Worm (Caenorhabditis elegans) whole organism, L4 larva: Measurements from ENCODE around the gene nhr-226.
"Not testable (repeated sequence)": the region's sequence is repeated elsewhere in the genome, so short reads cannot be mapped to it uniquely, and the experiment has no call there.

Source experiments
- D1046.2 ChIP-seq: fragments of 200-800 bp; sonication (Bioruptor generic); IDR thresholded peaks from 2 replicates; pipeline ENCODE4 v1.3.6; 2022; ENCODE audit warnings: missing genetic modification characterization, missing compliant biosample characterization
- F37D6.2 ChIP-seq: sonication (generic microtip); optimal IDR thresholded peaks from 2 replicates; lab custom pipeline; 2016; ENCODE audit warnings: mild to moderate bottlenecking, missing genetic modification characterization, missing compliant biosample characterization
- F49E8.2 ChIP-seq: sonication (generic microtip); optimal IDR thresholded peaks from 2 replicates; lab custom pipeline; 2016; ENCODE audit warnings: missing compliant biosample characterization, mild to moderate bottlenecking, missing genetic modification characterization, borderline replicate concordance
- Y105C5A.15 ChIP-seq: fragments of 200-800 bp; sonication (Bioruptor generic); IDR thresholded peaks from 2 replicates; pipeline ENCODE4 v1.3.6; 2022; ENCODE audit warnings: missing genetic modification characterization, missing compliant biosample characterization
- ZK546.5 ChIP-seq, 2 experiments: sonication (generic microtip); optimal IDR thresholded peaks; 2 replicates each; lab custom pipeline; 2017; ENCODE audit warnings: missing biosample characterization in 2 of 2, missing genetic modification characterization in 2 of 2
- aha-1 ChIP-seq: fragments of 150-350 bp; peaks from one replicate; lab custom pipeline; 2014; ENCODE audit warnings: missing biosample characterization, missing genetic modification characterization
- ama-1 ChIP-seq: fragments of 150-350 bp; optimal IDR thresholded peaks from 2 replicates; lab custom pipeline; 2014; ENCODE audit warnings: inconsistent platforms, mixed read lengths
- attf-4 ChIP-seq: sonication (generic microtip); optimal IDR thresholded peaks from 3 replicates; lab custom pipeline; 2017; ENCODE audit warnings: missing biosample characterization, missing genetic modification characterization
- ceh-20 ChIP-seq: fragments of 200-800 bp; sonication (Bioruptor generic); IDR thresholded peaks from 2 replicates; pipeline ENCODE4 v1.3.6; 2022; ENCODE audit warnings: missing genetic modification reagents, missing genetic modification characterization, missing compliant biosample characterization
- ceh-82 ChIP-seq: sonication (generic microtip); optimal IDR thresholded peaks from 2 replicates; lab custom pipeline; 2017; ENCODE audit warnings: missing biosample characterization, missing genetic modification characterization
- cey-2 ChIP-seq: sonication (generic microtip); optimal IDR thresholded peaks from 3 replicates; lab custom pipeline; 2017; ENCODE audit warnings: missing genetic modification characterization, mild to moderate bottlenecking, missing compliant biosample characterization, antibody characterized with exemption, borderline replicate concordance; ENCODE audit not compliant: insufficient read depth
- daf-16 ChIP-seq, 3 experiments: sonication (generic microtip); optimal IDR thresholded peaks; 2 replicates each; lab custom pipeline; 2016 to 2017; ENCODE audit warnings: missing genetic modification characterization in 3 of 3, missing genetic modification reagents in 3 of 3, mild to moderate bottlenecking in 2 of 3, missing compliant biosample characterization in 2 of 3, missing biosample characterization in 1 of 3, moderate library complexity in 1 of 3
- dmd-6 ChIP-seq: fragments of 200-800 bp; sonication (Bioruptor generic); IDR thresholded peaks from 2 replicates; pipeline ENCODE4 v1.3.6; 2022; ENCODE audit warnings: missing genetic modification reagents, missing genetic modification characterization, missing compliant biosample characterization
- dmd-8 ChIP-seq: fragments of 200-800 bp; sonication (Bioruptor generic); IDR thresholded peaks from 2 replicates; pipeline ENCODE4 v1.3.6; 2022; ENCODE audit warnings: missing genetic modification characterization, missing compliant biosample characterization
- dve-1 ChIP-seq: sonication (generic microtip); optimal IDR thresholded peaks from 2 replicates; lab custom pipeline; 2017; ENCODE audit warnings: antibody characterized with exemption, mild to moderate bottlenecking, missing genetic modification characterization, missing compliant biosample characterization; ENCODE audit not compliant: insufficient read depth
- egl-43 ChIP-seq: fragments of 200-800 bp; sonication (Bioruptor generic); IDR thresholded peaks from 2 replicates; pipeline ENCODE4 v1.3.6; 2022; ENCODE audit warnings: missing genetic modification reagents, missing genetic modification characterization, missing compliant biosample characterization
- gei-8 ChIP-seq: fragments of 200-800 bp; sonication (Bioruptor generic); optimal IDR thresholded peaks from 2 replicates; lab custom pipeline; 2018; ENCODE audit warnings: mild to moderate bottlenecking, missing genetic modification characterization, missing compliant biosample characterization
- jun-1 ChIP-seq: fragments of 150-350 bp; optimal IDR thresholded peaks from 2 replicates; lab custom pipeline; 2014; ENCODE audit warnings: missing biosample characterization, missing genetic modification reagents, missing genetic modification characterization
- lin-15B ChIP-seq: fragments of 150-350 bp; sonication (generic microtip); optimal IDR thresholded peaks from 3 replicates; lab custom pipeline; 2014; ENCODE audit warnings: missing biosample characterization, missing genetic modification characterization
- lin-29 ChIP-seq: fragments of 200-800 bp; sonication (Bioruptor generic); IDR thresholded peaks from 2 replicates; pipeline ENCODE4 v1.3.6; 2022; ENCODE audit warnings: missing genetic modification reagents, missing genetic modification characterization, missing compliant biosample characterization
- mep-1 ChIP-seq: fragments of 150-350 bp; sonication (generic microtip); optimal IDR thresholded peaks from 3 replicates; lab custom pipeline; 2014; ENCODE audit warnings: missing biosample characterization, missing genetic modification characterization
- nhr-10 ChIP-seq: fragments of 150-350 bp; optimal IDR thresholded peaks from 2 replicates; lab custom pipeline; 2014; ENCODE audit warnings: missing biosample characterization, missing genetic modification characterization
- nhr-102 ChIP-seq: sonication (generic microtip); optimal IDR thresholded peaks from 2 replicates; lab custom pipeline; 2016; ENCODE audit warnings: mild to moderate bottlenecking, missing genetic modification characterization, moderate library complexity, missing compliant biosample characterization
- nhr-28 ChIP-seq: fragments of 150-350 bp; optimal IDR thresholded peaks from 2 replicates; lab custom pipeline; 2014; ENCODE audit warnings: missing biosample characterization, missing genetic modification characterization
- nhr-6 ChIP-seq: fragments of 150-350 bp; optimal IDR thresholded peaks from 2 replicates; lab custom pipeline; 2014; ENCODE audit warnings: missing biosample characterization, missing genetic modification characterization
- php-3 ChIP-seq: fragments of 200-800 bp; sonication (Bioruptor generic); IDR thresholded peaks from 2 replicates; pipeline ENCODE4 v1.3.6; 2022; ENCODE audit warnings: missing genetic modification reagents, missing genetic modification characterization, missing compliant biosample characterization
- pqm-1 ChIP-seq: sonication (generic microtip); optimal IDR thresholded peaks from 2 replicates; lab custom pipeline; 2017; ENCODE audit warnings: missing biosample characterization, missing genetic modification characterization
- sdz-12 ChIP-seq: fragments of 200-800 bp; sonication (Bioruptor generic); optimal IDR thresholded peaks from 2 replicates; lab custom pipeline; 2018; ENCODE audit warnings: mild to moderate bottlenecking, missing genetic modification characterization, missing compliant biosample characterization
- set-16 ChIP-seq: fragments of 200-800 bp; sonication (Bioruptor generic); IDR thresholded peaks from 2 replicates; pipeline ENCODE4 v1.3.6; 2022; ENCODE audit warnings: missing genetic modification reagents, missing genetic modification characterization, missing compliant biosample characterization
- spr-3 ChIP-seq: fragments of 200-800 bp; sonication (Bioruptor generic); optimal IDR thresholded peaks from 2 replicates; lab custom pipeline; 2018; ENCODE audit warnings: mild to moderate bottlenecking, missing genetic modification characterization, missing compliant biosample characterization
- tra-1 ChIP-seq: fragments of 200-800 bp; sonication (Bioruptor generic); IDR thresholded peaks from 2 replicates; pipeline ENCODE4 v1.3.6; 2022; ENCODE audit warnings: missing genetic modification reagents, missing genetic modification characterization, missing compliant biosample characterization
- unc-39 ChIP-seq: sonication (generic microtip); optimal IDR thresholded peaks from 2 replicates; lab custom pipeline; 2017; ENCODE audit warnings: missing biosample characterization, missing genetic modification characterization
- zfp-2 ChIP-seq: sonication (generic microtip); optimal IDR thresholded peaks from 2 replicates; lab custom pipeline; 2016; ENCODE audit warnings: mild to moderate bottlenecking, missing genetic modification characterization, missing compliant biosample characterization
- zfp-3 ChIP-seq: fragments of 200-800 bp; sonication (Bioruptor generic); conservative IDR thresholded peaks from 2 replicates; pipeline ENCODE4 v1.3.6; 2022; ENCODE audit warnings: missing genetic modification reagents, missing genetic modification characterization, missing compliant biosample characterization

nhr-226 gene

DNA sequence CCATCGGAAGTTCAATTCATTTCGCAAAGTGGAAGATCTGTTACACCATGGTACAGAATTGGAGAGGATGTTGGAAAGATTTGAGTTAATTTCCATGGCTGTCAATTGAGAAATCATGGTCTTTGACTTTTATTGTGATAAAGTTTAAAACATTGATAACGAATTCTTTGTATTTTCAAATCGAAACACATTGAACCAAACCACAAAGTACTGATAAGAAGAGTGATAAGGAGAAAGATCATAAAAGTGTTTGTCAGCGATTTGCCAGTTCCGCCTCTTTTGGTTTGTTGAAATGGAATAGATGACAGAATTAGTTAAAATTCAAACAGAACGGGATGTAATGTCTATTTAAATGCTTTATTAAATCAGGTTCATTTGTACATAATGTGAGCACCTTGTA is 32.4 kb downstream of the nhr-226 start (continued):
- TF ChIP-seq ceh-20 (GFP tag; lab: Robert Waterston, UW) (no peak), nhr-102 (tag; lab: Kevin White, UChicago) (peak; percentile 68), nhr-28 (tag; lab: Kevin White, UChicago) (peak; percentile 80), unc-39 (tag; lab: Kevin White, UChicago) (no peak), spr-3 (no peak), daf-16 (GFP tag; optimal IDR thresholded peaks at IDR 0.05; lab: Kevin White, UChicago) (no peak), daf-16 (tag; optimal IDR thresholded peaks at IDR 0.05; lab: Kevin White, UChicago) (peak; percentile 88), nhr-10 (peak; percentile 10), zfp-2 (tag; lab: Kevin White, UChicago) (no peak), F49E8.2 (no peak), F37D6.2 (tag; lab: Kevin White, UChicago) (no peak), ceh-82 (tag; lab: Kevin White, UChicago) (no peak), egl-43 (GFP tag; lab: Robert Waterston, UW) (no peak), Y105C5A.15 (no peak), tra-1 (GFP tag; lab: Robert Waterston, UW) (peak; percentile 53; the same call in 1 of the 2 replicates), mep-1 (tag; lab: Kevin White, UChicago) (no peak), php-3 (peak; percentile 88), ZK546.5 (tag; optimal IDR thresholded peaks at IDR 0.05; lab: Kevin White, UChicago) (no peak), lin-15B (no peak), dve-1 (peak; percentile 92), gei-8 (GFP tag; lab: Kevin White, UChicago) (no peak), cey-2 (no peak), dmd-6 (GFP tag; lab: Robert Waterston, UW) (peak; percentile 95), zfp-3 (GFP tag; lab: Robert Waterston, UW) (no peak), pqm-1 (peak; percentile 56)

DNA sequence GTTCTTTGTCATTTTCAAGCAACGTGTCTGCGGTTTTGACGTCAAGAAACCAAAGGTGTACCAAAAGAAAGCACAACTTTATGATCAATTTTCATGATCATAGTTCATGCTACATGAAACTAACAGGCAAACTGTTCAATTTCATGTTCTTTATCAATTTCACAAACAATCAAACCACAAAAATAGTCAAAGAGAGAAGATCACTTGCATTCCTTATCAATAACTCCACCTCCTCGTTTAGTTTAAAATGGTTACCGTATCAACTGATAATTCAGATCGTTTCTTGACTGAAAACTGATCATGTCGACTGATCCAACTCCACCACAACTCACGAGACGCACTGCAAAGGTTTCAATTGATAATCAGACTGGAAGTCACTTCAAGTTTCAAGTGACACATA is 35.5 kb downstream of the nhr-226 start, which contains the start of gene pud-1.1:
pud-1.1 (plus strand) TSS at position 301 of the 400 bp plus-strand sequence.
- not testable (repeated sequence) for TF ChIP-seq lin-29 (GFP tag; lab: Robert Waterston, UW); attf-4 (tag; lab: Kevin White, UChicago); sdz-12 (GFP tag; lab: Kevin White, UChicago)

DNA sequence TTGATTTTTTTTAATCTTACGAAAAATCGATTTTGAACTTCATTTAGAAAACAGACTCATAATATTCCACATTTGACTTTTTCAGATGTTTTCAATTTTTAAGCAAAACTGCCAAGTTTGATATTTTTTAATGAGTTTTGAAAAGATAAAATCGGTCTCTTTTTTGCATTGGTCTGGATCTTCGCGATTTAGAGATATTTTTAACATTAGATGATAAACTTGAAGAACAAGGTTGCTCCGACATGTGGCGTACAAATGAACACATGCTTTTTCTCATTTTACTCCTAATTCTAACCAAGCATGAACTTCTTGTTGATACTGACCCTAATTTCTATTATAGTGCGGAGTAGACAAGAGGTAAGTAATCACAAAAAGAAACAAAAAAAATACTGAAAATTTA is 36.9 kb downstream of the nhr-226 start, which contains the start of gene irld-32:
irld-32 (plus strand) TSS at position 301 of the 400 bp plus-strand sequence.
- TF ChIP-seq jun-1; dmd-8 (GFP tag; lab: Robert Waterston, UW); ama-1 (lab: Kevin White, UChicago): not testable (repeated sequence)

DNA sequence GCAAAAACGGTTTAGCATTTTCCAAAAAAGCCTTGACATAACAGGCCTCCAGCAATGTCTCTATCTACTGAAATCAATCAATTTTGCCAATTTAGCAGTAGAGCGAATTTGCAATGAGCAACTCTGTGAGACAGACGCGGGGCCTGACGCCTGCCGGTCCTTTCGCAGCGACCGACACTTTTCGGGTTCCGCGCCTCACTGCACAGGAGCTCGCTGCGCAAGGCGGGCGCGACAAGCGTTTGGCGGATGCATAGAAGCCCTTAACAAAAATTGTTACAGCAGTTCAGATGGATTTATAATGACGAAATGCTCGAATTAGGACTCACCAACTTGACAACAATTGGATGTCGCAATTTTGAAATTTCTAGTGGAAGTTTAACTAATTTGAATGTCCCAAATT is 38.2 kb downstream of the nhr-226 start:
- 0 out of 2 replicates have a peak, but pooled peaks have one; percentile 10 for TF ChIP-seq D1046.2 (GFP tag; lab: Robert Waterston, UW)
- TF ChIP-seq Y105C5A.15 = 0 out of 2 replicates have a peak, but pooled peaks have one; percentile 16
- TF ChIP-seq set-16 (GFP tag; lab: Robert Waterston, UW) = peak; percentile 89
- TF ChIP-seq egl-43 (GFP tag; lab: Robert Waterston, UW) = peak; percentile 69

ce11 chrV:2336151-2336550 is 41.5 kb downstream of the nhr-226 start, which contains the start of gene irld-28:
Gene irld-28 (minus strand): TSS chrV:2336251.
- TF ChIP-seq nhr-6 (tag; lab: Kevin White, UChicago) (no peak), dmd-6 (GFP tag; lab: Robert Waterston, UW) (no peak), aha-1 (tag; lab: Kevin White, UChicago) (peak; percentile 3), spr-3 (no peak), set-16 (GFP tag; lab: Robert Waterston, UW) (no peak), nhr-10 (no peak)
